Fruit fly (Drosophila melanogaster): Measurements from ENCODE around the gene CG14518.

Gene CG14518

dm6 chr3R:29004884-29005621 lies 19.7 kb upstream of the CG14518 start (continued):
- TF ChIP-seq E2f1 (GFP tag; IDR thresholded peaks at IDR 0.05) (peak; percentile 47; the same call in 1 of the 2 replicates), Hsf (GFP tag; optimal IDR thresholded peaks at IDR 0.05) (peak; percentile 17), CG1233 (GFP tag; optimal IDR thresholded peaks at IDR 0.05) (peak; percentile 7), pan (optimal IDR thresholded peaks at IDR 0.05) (no peak), pan (GFP tag; optimal IDR thresholded peaks at IDR 0.05 in 1 of 2, IDR thresholded peaks at IDR 0.05 in 1 of 2) (peak in 1 of 2 experiments; percentile 73), E2f2 (GFP tag; IDR thresholded peaks at IDR 0.05) (0 out of 2 replicates have a peak, but pooled peaks have one; percentile 33), CG31441 (GFP tag; IDR thresholded peaks at IDR 0.05) (peak; percentile 50; the same call in 1 of the 2 replicates), unpg (GFP tag; optimal IDR thresholded peaks at IDR 0.05) (peak; percentile 43), CG18764 (GFP tag; optimal IDR thresholded peaks at IDR 0.05) (peak; percentile 21), chif (GFP tag; optimal IDR thresholded peaks at IDR 0.05) (peak in 1 of 2 experiments; percentile 13), Gug (GFP tag; IDR thresholded peaks at IDR 0.05) (peak; percentile 25; the same call in 1 of the 4 replicates), CG34422 (GFP tag; IDR thresholded peaks at IDR 0.05) (no peak), Hr51 (GFP tag; optimal IDR thresholded peaks at IDR 0.05) (peak in 1 of 2 experiments; percentile 57), Meics (GFP tag; optimal IDR thresholded peaks at IDR 0.05) (peak; percentile 15), CG14441 (GFP tag; IDR thresholded peaks at IDR 0.05) (peak; percentile 58), CG6791 (GFP tag; IDR thresholded peaks at IDR 0.05; ENCODE audit: partially characterized antibody) (no peak), z (GFP tag; IDR thresholded peaks at IDR 0.05) (no peak), tgo (GFP tag; IDR thresholded peaks at IDR 0.05) (no peak), grau (tag; optimal IDR thresholded peaks at IDR 0.05) (peak; percentile 47), kay (GFP tag; optimal IDR thresholded peaks at IDR 0.05) (no peak), CG8290 (GFP tag; optimal IDR thresholded peaks at IDR 0.05) (no peak), CG8290 (tag; optimal IDR thresholded peaks at IDR 0.05) (peak in 1 of 2 experiments; percentile 49), Doc3 (GFP tag; IDR thresholded peaks at IDR 0.05; ENCODE audit: partially characterized antibody) (no peak), abd-A (tag; optimal IDR thresholded peaks at IDR 0.05) (peak; percentile 93), H15 (GFP tag; IDR thresholded peaks at IDR 0.05) (0 out of 3 replicates have a peak, but pooled peaks have one; percentile 26), ewg (GFP tag; optimal IDR thresholded peaks at IDR 0.05) (no peak), Ets65A (GFP tag) (peak; percentile 89), gsb-n (tag; optimal IDR thresholded peaks at IDR 0.05) (no peak), bab2 (GFP tag; optimal IDR thresholded peaks at IDR 0.05) (peak; percentile 37), Trl (optimal IDR thresholded peaks at IDR 0.05) (no peak), Trl (GFP tag; optimal IDR thresholded peaks at IDR 0.05) (no peak), CG17359 (tag; optimal IDR thresholded peaks at IDR 0.05) (peak; percentile 67), slbo (GFP tag; IDR thresholded peaks at IDR 0.05) (peak; percentile 62), Neu2 (GFP tag; optimal IDR thresholded peaks at IDR 0.05; ENCODE audit: borderline replicate concordance) (no peak), CG2678 (tag; optimal IDR thresholded peaks at IDR 0.05) (peak; percentile 54), sd (tag; optimal IDR thresholded peaks at IDR 0.05) (peak; percentile 43), CG10267 (tag; optimal IDR thresholded peaks at IDR 0.05) (peak; percentile 12), Camta (GFP tag; optimal IDR thresholded peaks at IDR 0.05) (peak; percentile 1), cato (GFP tag; optimal IDR thresholded peaks at IDR 0.05; ENCODE audit: borderline replicate concordance) (peak; percentile 17), Hr3 (GFP tag; optimal IDR thresholded peaks at IDR 0.05) (peak; percentile 4), CG5953 (GFP tag; IDR thresholded peaks at IDR 0.05) (peak; percentile 49; the same call in 1 of the 2 replicates), CG16863 (GFP tag; optimal IDR thresholded peaks at IDR 0.05) (no peak), CG8765 (GFP tag; IDR thresholded peaks at IDR 0.05) (no peak), CG9437 (GFP tag; optimal IDR thresholded peaks at IDR 0.05) (peak; percentile 21), Oli (tag; optimal IDR thresholded peaks at IDR 0.05) (peak; percentile 51), CG11456 (GFP tag; IDR thresholded peaks at IDR 0.05) (0 out of 3 replicates have a peak, but pooled peaks have one; percentile 30), Awh (GFP tag; IDR thresholded peaks at IDR 0.05) (peak; percentile 49; the same call in 1 of the 2 replicates), lola (GFP tag; optimal IDR thresholded peaks at IDR 0.05) (no peak), CoRest (tag; optimal IDR thresholded peaks at IDR 0.05) (peak; percentile 38), sr (GFP tag; IDR thresholded peaks at IDR 0.05) (no peak)

Data from whole organism, embryonic.